Worm (Caenorhabditis elegans) whole organism, mixed stage, embryonic: ENCODE measurements around the gene dsb-3.
A peak's percentile ranks its signal among the peaks of the same experiment; 100 is the strongest.

ENCODE experiments used
- bed-3 ChIP-seq: fragments of 200-800 bp; sonication (Bioruptor generic); optimal IDR thresholded peaks from 3 replicates; lab custom pipeline; 2018; ENCODE audit warnings: mild to moderate bottlenecking, missing genetic modification characterization, moderate library complexity, missing compliant biosample characterization
- ceh-39 ChIP-seq: fragments of 150-350 bp; optimal IDR thresholded peaks from 2 replicates; lab custom pipeline; 2014; ENCODE audit warnings: missing biosample characterization, missing genetic modification characterization
- ceh-43 ChIP-seq: fragments of 200-800 bp; sonication (Bioruptor generic); optimal IDR thresholded peaks from 2 replicates; lab custom pipeline; 2018; ENCODE audit warnings: mild to moderate bottlenecking, missing genetic modification characterization, moderate library complexity, missing compliant biosample characterization
- ceh-83 ChIP-seq: fragments of 200-800 bp; sonication (Bioruptor generic); optimal IDR thresholded peaks from 2 replicates; lab custom pipeline; 2018; ENCODE audit warnings: mild to moderate bottlenecking, missing genetic modification characterization, missing compliant biosample characterization
- ces-1 ChIP-seq: fragments of 150-350 bp; optimal IDR thresholded peaks from 2 replicates; lab custom pipeline; 2014; ENCODE audit warnings: missing biosample characterization, missing genetic modification reagents, missing genetic modification characterization
- elt-1 ChIP-seq: sonication (generic microtip); optimal IDR thresholded peaks from 2 replicates; lab custom pipeline; 2017; ENCODE audit warnings: missing genetic modification characterization, mild to moderate bottlenecking, missing compliant biosample characterization, antibody characterized with exemption, moderate library complexity, borderline replicate concordance; ENCODE audit not compliant: insufficient read depth
- elt-3 ChIP-seq: fragments of 150-350 bp; optimal IDR thresholded peaks from 2 replicates; lab custom pipeline; 2014; ENCODE audit warnings: missing biosample characterization, missing genetic modification characterization
- flh-1 ChIP-seq: fragments of 200-800 bp; sonication (Bioruptor generic); optimal IDR thresholded peaks from 2 replicates; lab custom pipeline; 2018; ENCODE audit warnings: mild to moderate bottlenecking, missing genetic modification characterization, moderate library complexity, missing compliant biosample characterization
- ham-2 ChIP-seq: fragments of 200-800 bp; sonication (Bioruptor generic); optimal IDR thresholded peaks from 2 replicates; lab custom pipeline; 2018; ENCODE audit warnings: mild to moderate bottlenecking, missing genetic modification characterization, missing compliant biosample characterization
- hlh-1 ChIP-seq: fragments of 150-350 bp; optimal IDR thresholded peaks from 2 replicates; lab custom pipeline; 2014; ENCODE audit warnings: missing biosample characterization, missing genetic modification reagents, missing genetic modification characterization
- lin-13 ChIP-seq: fragments of 150-350 bp; optimal IDR thresholded peaks from 2 replicates; lab custom pipeline; 2014; ENCODE audit warnings: missing biosample characterization, missing genetic modification characterization
- lsy-2 ChIP-seq: fragments of 150-350 bp; optimal IDR thresholded peaks from 2 replicates; lab custom pipeline; 2014; ENCODE audit warnings: missing biosample characterization, missing genetic modification characterization
- mab-5 ChIP-seq: fragments of 150-350 bp; optimal IDR thresholded peaks from 2 replicates; lab custom pipeline; 2014; ENCODE audit warnings: missing biosample characterization, missing genetic modification characterization
- mep-1 ChIP-seq: fragments of 150-350 bp; optimal IDR thresholded peaks from 2 replicates; lab custom pipeline; 2017; ENCODE audit warnings: missing biosample characterization, missing genetic modification reagents, missing genetic modification characterization, inconsistent platforms
- mls-2 ChIP-seq: sonication (generic microtip); optimal IDR thresholded peaks from 2 replicates; lab custom pipeline; 2016; ENCODE audit warnings: mild to moderate bottlenecking, missing genetic modification characterization, moderate library complexity, missing compliant biosample characterization
- nhr-12 ChIP-seq: fragments of 150-350 bp; optimal IDR thresholded peaks from 2 replicates; lab custom pipeline; 2014; ENCODE audit warnings: missing biosample characterization, missing genetic modification characterization
- nhr-2 ChIP-seq: fragments of 150-350 bp; optimal IDR thresholded peaks from 2 replicates; lab custom pipeline; 2014; ENCODE audit warnings: missing biosample characterization, missing genetic modification characterization
- nhr-237 ChIP-seq: fragments of 150-350 bp; optimal IDR thresholded peaks from 2 replicates; lab custom pipeline; 2014; ENCODE audit warnings: missing biosample characterization, missing genetic modification characterization
- nhr-76 ChIP-seq: sonication (generic microtip); optimal IDR thresholded peaks from 2 replicates; lab custom pipeline; 2017; ENCODE audit warnings: missing biosample characterization, missing genetic modification characterization
- pha-4 ChIP-seq: fragments of 150-350 bp; optimal IDR thresholded peaks from 2 replicates; lab custom pipeline; 2018; ENCODE audit warnings: missing biosample characterization, missing genetic modification reagents, missing genetic modification characterization
- sem-2 ChIP-seq: fragments of 200-800 bp; sonication (Bioruptor generic); optimal IDR thresholded peaks from 2 replicates; lab custom pipeline; 2018; ENCODE audit warnings: mild to moderate bottlenecking, missing genetic modification characterization, missing compliant biosample characterization
- snpc-4 ChIP-seq: fragments of 150-350 bp; optimal IDR thresholded peaks from 2 replicates; lab custom pipeline; 2014; ENCODE audit warnings: missing biosample characterization, missing genetic modification characterization
- sptf-1 ChIP-seq: sonication (generic microtip); optimal IDR thresholded peaks from 2 replicates; lab custom pipeline; 2017; ENCODE audit warnings: mild to moderate bottlenecking, missing genetic modification characterization, moderate library complexity, missing compliant biosample characterization
- tbx-8 ChIP-seq: fragments of 200-800 bp; sonication (Bioruptor generic); optimal IDR thresholded peaks from 2 replicates; lab custom pipeline; 2018; ENCODE audit warnings: mild to moderate bottlenecking, missing genetic modification characterization, moderate library complexity, missing compliant biosample characterization
- unc-39 ChIP-seq: fragments of 150-350 bp; optimal IDR thresholded peaks from 2 replicates; lab custom pipeline; 2014; ENCODE audit warnings: missing biosample characterization, missing genetic modification characterization
- zip-8 ChIP-seq: fragments of 150-350 bp; optimal IDR thresholded peaks from 2 replicates; lab custom pipeline; 2014; ENCODE audit warnings: missing biosample characterization, missing genetic modification characterization
- ztf-11 ChIP-seq: fragments of 150-350 bp; optimal IDR thresholded peaks from 2 replicates; lab custom pipeline; 2014; ENCODE audit warnings: missing biosample characterization, missing genetic modification characterization

Gene dsb-3

DNA sequence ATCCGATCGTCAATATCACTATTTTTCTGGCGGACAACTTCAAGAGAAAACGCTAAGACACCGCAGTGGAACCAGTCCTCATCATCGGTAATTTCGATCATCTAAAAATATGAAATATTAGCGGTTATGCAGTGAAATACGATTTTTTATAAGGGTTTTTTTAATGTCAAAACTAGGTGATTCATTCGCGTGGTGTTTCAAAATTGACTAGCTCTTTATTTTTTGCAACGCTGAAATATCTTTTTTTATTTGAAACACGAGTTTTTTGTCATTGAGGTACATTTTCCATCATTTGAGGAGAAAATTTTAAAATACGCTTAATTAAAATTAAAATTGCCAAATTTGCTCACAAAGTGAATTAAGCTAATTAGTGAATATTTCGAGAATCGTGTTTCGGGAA lies at the start of gene dsb-3:
Gene dsb-3, minus strand, starts transcription at position 101 of the 400 bp plus-strand sequence.
- no peak for TF ChIP-seq ztf-11
- TF ChIP-seq ham-2: no peak
- TF ChIP-seq flh-1 (GFP tag; lab: Kevin White, UChicago): no peak
- no peak for TF ChIP-seq ceh-39 (tag; lab: Kevin White, UChicago)
- no peak for TF ChIP-seq sptf-1 (tag; lab: Kevin White, UChicago)
- no peak for TF ChIP-seq lin-13
- TF ChIP-seq nhr-12 (tag; lab: Kevin White, UChicago): no peak
- TF ChIP-seq mab-5 (tag; lab: Kevin White, UChicago): no peak
- TF ChIP-seq ceh-83: no peak
- TF ChIP-seq ceh-43 (GFP tag; lab: Kevin White, UChicago): no peak
- no peak for TF ChIP-seq mls-2 (tag; lab: Kevin White, UChicago)
- no peak for TF ChIP-seq hlh-1 (tag; lab: Kevin White, UChicago)
- TF ChIP-seq mep-1 (tag; lab: Kevin White, UChicago): no peak
- no peak for TF ChIP-seq sem-2 (GFP tag; lab: Kevin White, UChicago)
- no peak for TF ChIP-seq bed-3 (GFP tag; lab: Kevin White, UChicago)

DNA sequence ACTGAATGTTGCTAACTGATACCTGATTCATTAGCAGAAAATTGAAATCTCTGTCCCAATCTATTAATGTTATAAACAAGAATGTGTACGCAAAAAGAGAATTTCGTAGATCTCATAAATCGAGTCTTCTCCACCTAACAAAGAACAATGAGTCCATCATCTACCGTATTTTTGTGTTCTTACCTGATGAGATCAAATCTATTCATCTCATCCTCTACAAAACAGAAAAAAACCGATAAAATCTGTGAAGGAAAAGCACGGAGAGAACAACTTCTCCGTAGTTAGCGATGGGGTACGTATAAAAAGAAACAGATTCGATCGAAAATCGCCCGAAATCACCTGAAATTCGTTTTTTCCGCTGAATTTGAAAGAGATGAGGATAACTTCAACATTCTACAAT lies 49.2 kb upstream of the dsb-3 start, which contains the start of gene C33H5.1:
Gene C33H5.1, plus strand, starts transcription at position 330 of the 400 bp plus-strand sequence.
- TF ChIP-seq elt-1 (tag; lab: Kevin White, UChicago) (peak; percentile 88), ces-1 (GFP tag; lab: Kevin White, UChicago) (no peak)

DNA sequence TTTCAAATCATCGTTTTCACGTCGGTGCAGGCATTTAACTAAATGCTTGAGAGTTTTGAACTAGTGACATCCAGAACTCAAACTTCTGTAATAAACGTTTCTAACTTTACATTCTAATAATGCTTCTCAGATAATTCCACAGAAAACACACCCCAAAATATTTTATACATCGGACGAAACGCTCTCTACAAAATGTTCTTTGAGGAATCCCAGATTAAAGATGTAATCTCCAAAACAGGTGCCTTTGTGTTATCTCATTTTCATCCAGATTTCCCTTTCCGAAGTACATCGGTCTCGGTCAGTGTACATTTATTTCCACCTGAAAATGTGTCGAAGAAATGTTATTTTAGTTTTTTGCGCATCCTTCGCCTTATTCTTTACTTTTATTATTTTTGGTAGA lies 45.3 kb upstream of the dsb-3 start, which contains the start of gene C33H5.2:
Gene C33H5.2, plus strand, starts transcription at position 301 of the 400 bp plus-strand sequence.
- TF ChIP-seq elt-1 (tag; lab: Kevin White, UChicago) (peak; percentile 64), hlh-1 (tag; lab: Kevin White, UChicago) (no peak)

DNA sequence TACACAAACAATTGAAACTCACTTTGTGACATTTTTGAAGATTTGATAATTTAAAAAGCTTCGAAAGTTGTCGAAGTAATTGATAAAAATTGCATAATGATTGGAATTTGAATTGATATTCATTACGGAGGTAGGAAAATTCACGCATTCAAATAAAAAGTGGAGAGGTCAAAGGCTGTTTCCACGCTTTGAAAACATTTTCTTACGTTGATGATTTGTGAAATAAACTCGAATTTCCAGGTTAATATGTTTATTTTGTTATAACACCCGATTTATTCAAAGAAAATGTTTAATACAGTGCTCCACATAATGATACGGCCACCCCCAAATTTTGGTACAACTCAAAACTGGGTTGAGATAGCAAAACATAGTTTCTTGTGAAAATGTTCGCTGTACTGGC lies 43.8 kb upstream of the dsb-3 start, which contains the start of gene C33H5.16:
Gene C33H5.16, minus strand, starts transcription at position 101 of the 400 bp plus-strand sequence.
- no peak for TF ChIP-seq flh-1 (GFP tag; lab: Kevin White, UChicago)
- no peak for TF ChIP-seq lsy-2 (tag; lab: Kevin White, UChicago)
- no peak for TF ChIP-seq elt-3 (tag; lab: Kevin White, UChicago)
- no peak for TF ChIP-seq hlh-1 (tag; lab: Kevin White, UChicago)
- no peak for TF ChIP-seq unc-39 (tag; lab: Kevin White, UChicago)
- no peak for TF ChIP-seq snpc-4 (tag; lab: Kevin White, UChicago)
- TF ChIP-seq, all 35 proteins: peak for 0

DNA sequence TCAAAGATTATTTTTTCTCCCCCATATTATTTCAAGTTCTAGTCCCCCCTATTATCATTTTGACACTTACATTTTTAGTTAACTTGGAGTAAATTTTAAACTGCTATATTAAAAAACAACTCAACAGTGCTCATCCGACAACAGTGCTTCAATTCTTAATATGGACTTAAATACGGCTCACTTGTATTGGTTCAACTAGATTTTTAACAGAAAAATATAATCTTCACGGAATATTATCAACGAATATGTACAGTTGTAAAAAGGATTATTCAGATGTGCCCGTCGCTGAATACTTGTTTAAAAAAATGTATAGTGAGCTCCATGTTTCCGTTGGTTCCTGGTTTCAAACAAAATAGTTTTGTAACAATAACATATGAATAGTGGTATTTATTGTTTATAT lies 40.9 kb upstream of the dsb-3 start:
- no peak for TF ChIP-seq pha-4 (tag; lab: Kevin White, UChicago)
- no peak for TF ChIP-seq hlh-1 (tag; lab: Kevin White, UChicago)
- TF ChIP-seq mab-5 (tag; lab: Kevin White, UChicago): no peak
- TF ChIP-seq ceh-39 (tag; lab: Kevin White, UChicago): no peak
- no peak for TF ChIP-seq mep-1 (tag; lab: Kevin White, UChicago)
- no peak for TF ChIP-seq nhr-2
- no peak for TF ChIP-seq bed-3 (GFP tag; lab: Kevin White, UChicago)
- TF ChIP-seq nhr-76 (tag; lab: Kevin White, UChicago): no peak
- no peak for TF ChIP-seq ztf-11
- no peak for TF ChIP-seq nhr-237 (tag; lab: Kevin White, UChicago)
- TF ChIP-seq zip-8 (tag; lab: Kevin White, UChicago): no peak
- TF ChIP-seq nhr-12 (tag; lab: Kevin White, UChicago): no peak
- no peak for TF ChIP-seq tbx-8 (GFP tag; lab: Kevin White, UChicago)
- no peak for TF ChIP-seq flh-1 (GFP tag; lab: Kevin White, UChicago)
- TF ChIP-seq, all 35 proteins: peak for 0

DNA sequence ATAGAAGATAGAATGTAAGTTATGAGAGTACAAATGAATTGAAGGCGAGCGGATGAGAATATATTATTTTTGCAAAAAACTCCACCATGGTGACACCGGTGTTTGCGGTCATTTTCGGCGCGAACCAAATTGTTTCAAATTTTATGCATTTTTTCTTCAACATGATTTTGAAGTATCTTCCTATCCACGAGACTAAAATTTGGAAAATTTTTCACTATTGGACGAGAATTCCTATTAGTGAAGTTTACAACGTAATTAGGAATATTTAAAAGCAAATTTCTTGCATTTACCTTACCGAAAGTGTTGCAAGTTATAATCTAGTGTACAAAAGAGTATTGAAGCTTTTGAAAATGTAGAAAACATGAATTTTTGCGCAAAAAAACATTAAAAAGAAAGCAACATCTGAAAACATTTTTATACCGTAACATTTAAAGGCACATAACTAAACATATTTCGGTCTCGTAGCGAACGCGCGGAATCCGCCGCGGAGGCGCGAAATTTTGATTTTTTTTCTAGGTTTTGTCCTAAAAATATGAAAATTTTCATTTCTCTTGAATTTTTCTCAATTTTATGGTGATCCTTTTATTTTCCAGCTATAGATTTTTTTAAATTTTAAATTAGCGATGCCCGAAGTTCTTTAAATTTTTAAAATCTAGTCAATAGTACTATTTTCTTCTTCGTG lies 37.1 kb upstream of the dsb-3 start, which contains the start of gene sgo-1:
Gene sgo-1, minus strand, starts transcription at position 51 of the 682 bp plus-strand sequence.
- no peak for TF ChIP-seq bed-3 (GFP tag; lab: Kevin White, UChicago)
- no peak for TF ChIP-seq elt-1 (tag; lab: Kevin White, UChicago)
- no peak for TF ChIP-seq elt-3 (tag; lab: Kevin White, UChicago)
